Fruit fly (Drosophila melanogaster): ENCODE measurements around the gene CG3402.

Gene CG3402

dm6 chr3L:654019-654418 is 1.3 kb upstream of the CG3402 start, which contains the start of the genes MED30 and Rev1 (continued):
- peak; percentile 94 for TF ChIP-seq unpg (GFP tag; optimal IDR thresholded peaks at IDR 0.05)
- no peak for TF ChIP-seq D (optimal IDR thresholded peaks at IDR 0.05)
- TF ChIP-seq D (GFP tag; optimal IDR thresholded peaks at IDR 0.05): peak; percentile 80
- 0 out of 2 replicates have a peak, but pooled peaks have one; percentile 5 for TF ChIP-seq Lim3 (GFP tag; IDR thresholded peaks at IDR 0.05)
- peak; percentile 86 for TF ChIP-seq CG6272 (GFP tag; IDR thresholded peaks at IDR 0.05)
- peak; percentile 67 for TF ChIP-seq Dll (GFP tag; IDR thresholded peaks at IDR 0.05; ENCODE audit: partially characterized antibody)
- peak; percentile 91 for TF ChIP-seq CG3281 (GFP tag; optimal IDR thresholded peaks at IDR 0.05)
- no peak for TF ChIP-seq CG6791 (GFP tag; IDR thresholded peaks at IDR 0.05; ENCODE audit: partially characterized antibody)
- TF ChIP-seq CG2116 (GFP tag; optimal IDR thresholded peaks at IDR 0.05): peak; percentile 96
- TF ChIP-seq CG11696 (GFP tag; IDR thresholded peaks at IDR 0.05): peak; percentile 74
- TF ChIP-seq CG16863 (GFP tag; optimal IDR thresholded peaks at IDR 0.05): peak; percentile 95
- peak; percentile 52 for TF ChIP-seq Scr (GFP tag; IDR thresholded peaks at IDR 0.05; ENCODE audit: partially characterized antibody)
- peak; percentile 86 for TF ChIP-seq p53 (GFP tag; optimal IDR thresholded peaks at IDR 0.05)
- TF ChIP-seq CG10147 (GFP tag; optimal IDR thresholded peaks at IDR 0.05): peak; percentile 90
- TF ChIP-seq pita (GFP tag; optimal IDR thresholded peaks at IDR 0.05): no peak
- TF ChIP-seq CG7839 (tag; optimal IDR thresholded peaks at IDR 0.05): peak; percentile 92
- TF ChIP-seq fd64A (GFP tag; optimal IDR thresholded peaks at IDR 0.05): peak; percentile 65
- peak; percentile 86 for TF ChIP-seq rib (GFP tag; IDR thresholded peaks at IDR 0.05)
- TF ChIP-seq ind (GFP tag; optimal IDR thresholded peaks at IDR 0.05): peak; percentile 96
- TF ChIP-seq jing (GFP tag; optimal IDR thresholded peaks at IDR 0.05): peak; percentile 81
- TF ChIP-seq az2 (GFP tag; optimal IDR thresholded peaks at IDR 0.05): peak; percentile 94
- peak; percentile 97 for TF ChIP-seq CG33213 (GFP tag; optimal IDR thresholded peaks at IDR 0.05)
- TF ChIP-seq cato (GFP tag; optimal IDR thresholded peaks at IDR 0.05; ENCODE audit: borderline replicate concordance): peak; percentile 89
- TF ChIP-seq Aef1 (GFP tag; IDR thresholded peaks at IDR 0.05): peak; percentile 87
- TF ChIP-seq sqz (GFP tag; optimal IDR thresholded peaks at IDR 0.05): peak; percentile 74
- peak; percentile 97 for TF ChIP-seq lab (GFP tag; optimal IDR thresholded peaks at IDR 0.05)
- peak in 1 of 2 experiments; percentile 49 for TF ChIP-seq tll (GFP tag; optimal IDR thresholded peaks at IDR 0.05)
- TF ChIP-seq gcm2 (GFP tag; optimal IDR thresholded peaks at IDR 0.05): peak; percentile 88
- peak; percentile 93 for TF ChIP-seq caup (GFP tag; optimal IDR thresholded peaks at IDR 0.05; ENCODE audit: severe bottlenecking)
- no peak for TF ChIP-seq CG42726 (GFP tag; IDR thresholded peaks at IDR 0.05; ENCODE audit: partially characterized antibody)
- TF ChIP-seq dmrt11E (tag; optimal IDR thresholded peaks at IDR 0.05): peak; percentile 77
- 0 out of 3 replicates have a peak, but pooled peaks have one; percentile 8 for TF ChIP-seq Opbp (GFP tag; IDR thresholded peaks at IDR 0.05; ENCODE audit: partially characterized antibody)
- peak; percentile 59; the same call in 1 of the 2 replicates for TF ChIP-seq sna (GFP tag; IDR thresholded peaks at IDR 0.05; ENCODE audit: partially characterized antibody)
- peak; percentile 100 for TF ChIP-seq Ets65A (GFP tag)
- TF ChIP-seq CG9876 (GFP tag; optimal IDR thresholded peaks at IDR 0.05): peak; percentile 94
- peak; percentile 93 for TF ChIP-seq ken (GFP tag; IDR thresholded peaks at IDR 0.05)
- peak; percentile 93 for TF ChIP-seq CG1792 (GFP tag; optimal IDR thresholded peaks at IDR 0.05)
- peak; percentile 92 to 97 for TF ChIP-seq Hr51 (GFP tag; optimal IDR thresholded peaks at IDR 0.05)
- 0 out of 3 replicates have a peak, but pooled peaks have one; percentile 42 for TF ChIP-seq CG3726 (GFP tag; IDR thresholded peaks at IDR 0.05)
- peak; percentile 89 for TF ChIP-seq pb (GFP tag; optimal IDR thresholded peaks at IDR 0.05)
- TF ChIP-seq CG7556 (GFP tag; optimal IDR thresholded peaks at IDR 0.05): peak; percentile 89
- TF ChIP-seq fd96Cb (tag; optimal IDR thresholded peaks at IDR 0.05): peak; percentile 85
- peak; percentile 87 for TF ChIP-seq CG8089 (GFP tag; optimal IDR thresholded peaks at IDR 0.05)
- peak; percentile 92 for TF ChIP-seq CG11504 (tag; optimal IDR thresholded peaks at IDR 0.05)
- peak; percentile 93 to 95 for TF ChIP-seq chif (GFP tag; optimal IDR thresholded peaks at IDR 0.05)
- peak; percentile 67 for TF ChIP-seq GATAe (GFP tag; conservative IDR thresholded peaks at IDR 0.05)
- TF ChIP-seq CG6854 (GFP tag; optimal IDR thresholded peaks at IDR 0.05): peak; percentile 85
- no peak; the same call in 1 of the 2 replicates for TF ChIP-seq CG43689 (GFP tag; IDR thresholded peaks at IDR 0.05)
- TF ChIP-seq jumu (GFP tag; optimal IDR thresholded peaks at IDR 0.05): peak; percentile 97

Measured in whole organism, embryonic.